Worm (Caenorhabditis elegans) whole organism, young adult: ENCODE measurements around the gene ZC373.2.
A peak's percentile ranks its signal among the peaks of the same experiment; 100 is the strongest.

Experiments used
- B0035.1 ChIP-seq: sonication (generic microtip); optimal IDR thresholded peaks from 2 replicates; lab custom pipeline; 2016; ENCODE audit warnings: missing genetic modification characterization, mild to moderate bottlenecking, missing compliant biosample characterization, missing genotype, missing genetic modification reagents
- B0336.3 ChIP-seq: fragments of 200-800 bp; sonication (Bioruptor generic); IDR thresholded peaks from 2 replicates; pipeline ENCODE4 v1.3.6; 2022; ENCODE audit warnings: missing genetic modification characterization, missing compliant biosample characterization
- F10E7.11 ChIP-seq: sonication (generic microtip); optimal IDR thresholded peaks from 2 replicates; lab custom pipeline; 2017; ENCODE audit warnings: mild to moderate bottlenecking, missing genetic modification characterization, moderate library complexity, missing compliant biosample characterization
- F22D6.2 ChIP-seq: sonication (generic microtip); optimal IDR thresholded peaks from 2 replicates; lab custom pipeline; 2016; ENCODE audit warnings: mild to moderate bottlenecking, missing genetic modification characterization, missing compliant biosample characterization
- F23B12.7 ChIP-seq: sonication (generic microtip); optimal IDR thresholded peaks from 2 replicates; lab custom pipeline; 2017; ENCODE audit warnings: missing genetic modification characterization, mild to moderate bottlenecking, missing compliant biosample characterization, antibody characterized with exemption, moderate library complexity; ENCODE audit not compliant: insufficient read depth
- F37B4.10 ChIP-seq: fragments of 200-800 bp; sonication (Bioruptor generic); IDR thresholded peaks from 2 replicates; pipeline ENCODE4 v1.3.6; 2022; ENCODE audit warnings: missing genetic modification characterization, missing compliant biosample characterization
- F52B5.7 ChIP-seq: sonication (generic microtip); optimal IDR thresholded peaks from 2 replicates; lab custom pipeline; 2016; ENCODE audit warnings: mild to moderate bottlenecking, missing genetic modification characterization, missing compliant biosample characterization
- F55B11.4 ChIP-seq: sonication (generic microtip); optimal IDR thresholded peaks from 2 replicates; lab custom pipeline; 2016; ENCODE audit warnings: missing compliant biosample characterization, missing genetic modification characterization, borderline replicate concordance; ENCODE audit not compliant: insufficient read depth
- T07F8.4 ChIP-seq: sonication (generic microtip); optimal IDR thresholded peaks from 2 replicates; lab custom pipeline; 2016; ENCODE audit warnings: mild to moderate bottlenecking, missing genetic modification characterization, moderate library complexity, missing compliant biosample characterization
- ZK185.1 ChIP-seq: sonication (generic microtip); optimal IDR thresholded peaks from 2 replicates; lab custom pipeline; 2016; ENCODE audit warnings: mild to moderate bottlenecking, missing genetic modification characterization, missing compliant biosample characterization; ENCODE audit not compliant: poor library complexity, severe bottlenecking
- aptf-2 ChIP-seq: fragments of 200-800 bp; sonication (Bioruptor generic); conservative IDR thresholded peaks from 2 replicates; pipeline ENCODE4 v1.3.6; 2022; ENCODE audit warnings: missing genetic modification reagents, missing genetic modification characterization, missing compliant biosample characterization
- aptf-3 ChIP-seq: fragments of 200-800 bp; sonication (Bioruptor generic); IDR thresholded peaks from 2 replicates; pipeline ENCODE4 v1.3.6; 2022; ENCODE audit warnings: missing genetic modification characterization, missing compliant biosample characterization
- atf-7 ChIP-seq: sonication (generic microtip); optimal IDR thresholded peaks from 2 replicates; lab custom pipeline; 2017; ENCODE audit warnings: mild to moderate bottlenecking, missing genetic modification characterization, missing compliant biosample characterization
- attf-5 ChIP-seq: fragments of 200-800 bp; sonication (Bioruptor generic); optimal IDR thresholded peaks from 2 replicates; lab custom pipeline; 2018; ENCODE audit warnings: mild to moderate bottlenecking, missing genetic modification characterization, missing compliant biosample characterization
- bed-2 ChIP-seq: fragments of 200-800 bp; sonication (Bioruptor generic); IDR thresholded peaks from 2 replicates; pipeline ENCODE4 v1.3.6; 2022; ENCODE audit warnings: missing genetic modification reagents, missing genetic modification characterization, missing compliant biosample characterization
- ccch-3 ChIP-seq: fragments of 200-800 bp; sonication (Bioruptor generic); optimal IDR thresholded peaks from 2 replicates; lab custom pipeline; 2018; ENCODE audit warnings: mild to moderate bottlenecking, missing genetic modification characterization, missing compliant biosample characterization
- ceh-91 ChIP-seq: fragments of 200-800 bp; sonication (Bioruptor generic); IDR thresholded peaks from 2 replicates; pipeline ENCODE4 v1.3.6; 2022; ENCODE audit warnings: missing genetic modification reagents, missing genetic modification characterization, missing compliant biosample characterization
- chd-7 ChIP-seq: sonication (generic microtip); optimal IDR thresholded peaks from 2 replicates; lab custom pipeline; 2016; ENCODE audit warnings: mild to moderate bottlenecking, missing genetic modification characterization, moderate library complexity, missing compliant biosample characterization
- egl-18 ChIP-seq: fragments of 200-800 bp; sonication (Bioruptor generic); IDR thresholded peaks from 2 replicates; pipeline ENCODE4 v1.3.6; 2022; ENCODE audit warnings: missing genetic modification reagents, missing genetic modification characterization, missing compliant biosample characterization
- egl-44 ChIP-seq: fragments of 200-800 bp; sonication (Bioruptor generic); IDR thresholded peaks from 2 replicates; pipeline ENCODE4 v1.3.6; 2022; ENCODE audit warnings: missing genetic modification reagents, missing genetic modification characterization, missing compliant biosample characterization
- egrh-3 ChIP-seq: fragments of 200-800 bp; sonication (Bioruptor generic); IDR thresholded peaks from 2 replicates; pipeline ENCODE4 v1.3.6; 2022; ENCODE audit warnings: missing genetic modification reagents, missing genetic modification characterization, missing compliant biosample characterization
- ekl-4 ChIP-seq: fragments of 200-800 bp; sonication (Bioruptor generic); IDR thresholded peaks from 2 replicates; pipeline ENCODE4 v1.3.6; 2022; ENCODE audit warnings: missing genetic modification reagents, missing genetic modification characterization, missing compliant biosample characterization
- ets-4 ChIP-seq: fragments of 200-800 bp; sonication (Bioruptor generic); optimal IDR thresholded peaks from 2 replicates; lab custom pipeline; 2018; ENCODE audit warnings: mild to moderate bottlenecking, missing genetic modification characterization, missing compliant biosample characterization
- hlh-26 ChIP-seq: fragments of 200-800 bp; sonication (Bioruptor generic); conservative IDR thresholded peaks from 2 replicates; pipeline ENCODE4 v1.3.6; 2022; ENCODE audit warnings: missing genetic modification reagents, missing genetic modification characterization, missing compliant biosample characterization
- hsf-1 ChIP-seq: fragments of 200-800 bp; sonication (Bioruptor generic); IDR thresholded peaks from 2 replicates; pipeline ENCODE4 v1.3.6; 2022; ENCODE audit warnings: missing genetic modification reagents, missing genetic modification characterization, missing compliant biosample characterization
- lag-1 ChIP-seq: fragments of 200-800 bp; sonication (Bioruptor generic); IDR thresholded peaks from 2 replicates; pipeline ENCODE4 v1.3.6; 2022; ENCODE audit warnings: missing genetic modification reagents, missing genetic modification characterization, missing compliant biosample characterization
- let-526 ChIP-seq: fragments of 200-800 bp; sonication (Bioruptor generic); IDR thresholded peaks from 2 replicates; pipeline ENCODE4 v1.3.6; 2022; ENCODE audit warnings: missing genetic modification reagents, missing genetic modification characterization, missing compliant biosample characterization
- lin-26 ChIP-seq: fragments of 200-800 bp; sonication (Bioruptor generic); IDR thresholded peaks from 2 replicates; pipeline ENCODE4 v1.3.6; 2022; ENCODE audit warnings: missing genetic modification reagents, missing genetic modification characterization, missing compliant biosample characterization
- lsl-1 ChIP-seq: fragments of 200-800 bp; sonication (Bioruptor generic); optimal IDR thresholded peaks from 2 replicates; lab custom pipeline; 2018; ENCODE audit warnings: mild to moderate bottlenecking, missing genetic modification characterization, moderate library complexity, missing compliant biosample characterization
- madf-8 ChIP-seq: fragments of 200-800 bp; sonication (Bioruptor generic); conservative IDR thresholded peaks from 2 replicates; pipeline ENCODE4 v1.3.6; 2022; ENCODE audit warnings: missing genetic modification reagents, missing genetic modification characterization, missing compliant biosample characterization
- mes-4 ChIP-seq: sonication (generic microtip); optimal IDR thresholded peaks from 2 replicates; lab custom pipeline; 2016; ENCODE audit warnings: missing genotype, missing genetic modification characterization, missing compliant biosample characterization
- mxl-1 ChIP-seq: sonication (generic microtip); optimal IDR thresholded peaks from 2 replicates; lab custom pipeline; 2016; ENCODE audit warnings: missing genetic modification characterization, missing compliant biosample characterization
- nfya-1 ChIP-seq: sonication (generic microtip); optimal IDR thresholded peaks from 2 replicates; lab custom pipeline; 2017; ENCODE audit warnings: antibody characterized with exemption, missing compliant biosample characterization, missing genetic modification characterization, borderline replicate concordance; ENCODE audit not compliant: insufficient read depth
- nfya-2 ChIP-seq: fragments of 200-800 bp; sonication (Bioruptor generic); IDR thresholded peaks from 2 replicates; pipeline ENCODE4 v1.3.6; 2022; ENCODE audit warnings: missing genetic modification reagents, missing genetic modification characterization, missing compliant biosample characterization
- nhr-80 ChIP-seq: sonication (generic microtip); optimal IDR thresholded peaks from 2 replicates; lab custom pipeline; 2016; ENCODE audit warnings: missing genetic modification characterization, missing compliant biosample characterization
- rcor-1 ChIP-seq: fragments of 200-800 bp; sonication (Bioruptor generic); IDR thresholded peaks from 2 replicates; pipeline ENCODE4 v1.3.6; 2022; ENCODE audit warnings: missing genetic modification reagents, missing genetic modification characterization, missing compliant biosample characterization
- repo-1 ChIP-seq: sonication (generic microtip); optimal IDR thresholded peaks from 2 replicates; lab custom pipeline; 2017; ENCODE audit warnings: mild to moderate bottlenecking, missing genetic modification characterization, missing compliant biosample characterization
- sea-2 ChIP-seq: fragments of 200-800 bp; sonication (Bioruptor generic); IDR thresholded peaks from 2 replicates; pipeline ENCODE4 v1.3.6; 2022; ENCODE audit warnings: missing genetic modification characterization, missing compliant biosample characterization
- snpc-3.4 ChIP-seq: sonication (generic microtip); optimal IDR thresholded peaks from 2 replicates; lab custom pipeline; 2017; ENCODE audit warnings: missing genetic modification characterization, mild to moderate bottlenecking, missing compliant biosample characterization, antibody characterized with exemption, moderate library complexity, missing genotype, missing genetic modification reagents
- somi-1 ChIP-seq: fragments of 200-800 bp; sonication (Bioruptor generic); optimal IDR thresholded peaks from 2 replicates; lab custom pipeline; 2018; ENCODE audit warnings: mild to moderate bottlenecking, missing genetic modification characterization, missing compliant biosample characterization
- tbp1 ChIP-seq: fragments of 200-800 bp; sonication (Bioruptor generic); optimal IDR thresholded peaks from 2 replicates; lab custom pipeline; 2018; ENCODE audit warnings: mild to moderate bottlenecking, missing genetic modification characterization, missing compliant biosample characterization
- unc-62 ChIP-seq: fragments of 150-350 bp; optimal IDR thresholded peaks from 2 replicates; lab custom pipeline; 2014; ENCODE audit warnings: missing biosample characterization, missing genetic modification reagents, missing genetic modification characterization
- xnd-1 ChIP-seq: sonication (generic microtip); optimal IDR thresholded peaks from 2 replicates; lab custom pipeline; 2016; ENCODE audit warnings: missing genotype, missing genetic modification reagents, missing genetic modification characterization, missing compliant biosample characterization

Gene ZC373.2

DNA sequence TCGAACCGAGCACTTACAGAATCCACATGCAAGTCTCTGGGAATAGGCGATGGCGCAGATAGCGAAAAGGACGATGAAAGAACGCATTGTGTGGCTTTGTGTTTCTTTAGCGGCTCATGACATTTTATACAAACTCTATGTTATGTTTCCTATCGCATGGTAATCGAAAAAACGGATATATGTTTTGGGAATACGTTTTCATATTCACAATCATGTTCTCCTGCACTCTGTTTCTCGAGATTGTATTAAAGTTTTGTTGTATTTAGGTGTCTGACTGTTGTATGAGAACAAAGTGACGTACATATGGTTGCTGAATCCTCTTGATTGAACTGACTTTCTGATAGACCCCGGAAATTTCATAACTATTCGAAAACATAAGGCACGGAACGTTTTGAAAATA lies at the start of gene ZC373.2:
Gene ZC373.2 (minus strand): TSS at position 101 of the 400 bp plus-strand sequence.
- TF ChIP-seq repo-1 (tag; lab: Kevin White, UChicago) (no peak), F55B11.4 (tag; lab: Kevin White, UChicago) (no peak)

ce11 chrX:10095145-10095544 lies 36.9 kb upstream of the ZC373.2 start, which contains the start of gene flp-2:
TSS of gene flp-2 (minus strand) at chrX:10095245.
- TF ChIP-seq F10E7.11 (tag; lab: Kevin White, UChicago) (no peak), aptf-2 (GFP tag; lab: Robert Waterston, UW) (no peak), F22D6.2 (tag; lab: Kevin White, UChicago) (no peak), mxl-1 (tag; lab: Kevin White, UChicago) (no peak), ets-4 (GFP tag; lab: Kevin White, UChicago) (no peak), atf-7 (no peak), egl-44 (GFP tag; lab: Robert Waterston, UW) (no peak), ceh-91 (GFP tag; lab: Robert Waterston, UW) (no peak), chd-7 (tag; lab: Kevin White, UChicago) (no peak), egl-18 (no peak), ccch-3 (GFP tag; lab: Kevin White, UChicago) (no peak), lin-26 (GFP tag; lab: Robert Waterston, UW) (no peak), attf-5 (GFP tag; lab: Kevin White, UChicago) (no peak)

DNA sequence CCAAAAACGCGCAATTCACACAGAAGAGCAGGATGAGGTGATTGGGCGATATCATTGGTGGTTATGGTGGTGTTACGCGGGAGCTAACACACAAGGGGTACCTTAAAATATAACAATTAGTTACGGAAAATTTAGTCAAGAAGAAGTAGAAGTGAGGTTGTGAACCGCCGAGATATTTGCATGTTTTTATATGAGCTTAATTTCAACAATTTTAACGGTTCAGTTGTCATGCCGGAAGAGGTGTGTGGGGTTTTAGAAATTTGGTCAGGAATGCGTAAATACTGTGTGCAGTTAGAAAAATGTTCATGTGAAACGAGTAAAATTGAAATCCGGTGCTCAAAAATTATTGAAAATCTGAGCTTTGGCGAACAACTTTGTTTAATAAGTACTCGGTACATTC lies 34.6 kb upstream of the ZC373.2 start, which contains the start of gene flp-3:
Gene flp-3 (minus strand): TSS at position 101 of the 400 bp plus-strand sequence.
- TF ChIP-seq let-526 = no peak
- TF ChIP-seq nhr-80 (tag; lab: Kevin White, UChicago) = no peak
- TF ChIP-seq egrh-3 (GFP tag; lab: Robert Waterston, UW) = no peak
- TF ChIP-seq B0035.1 (tag; lab: Kevin White, UChicago) = no peak
- TF ChIP-seq snpc-3.4 = no peak
- no peak for TF ChIP-seq F52B5.7 (tag; lab: Kevin White, UChicago)
- TF ChIP-seq F37B4.10 (GFP tag; lab: Robert Waterston, UW) = no peak
- no peak for TF ChIP-seq bed-2 (GFP tag; lab: Robert Waterston, UW)
- TF ChIP-seq ekl-4 (GFP tag; lab: Robert Waterston, UW) = no peak
- TF ChIP-seq nfya-1 (tag; lab: Kevin White, UChicago) = no peak
- no peak for TF ChIP-seq aptf-3
- no peak for TF ChIP-seq somi-1 (GFP tag; lab: Kevin White, UChicago)

DNA sequence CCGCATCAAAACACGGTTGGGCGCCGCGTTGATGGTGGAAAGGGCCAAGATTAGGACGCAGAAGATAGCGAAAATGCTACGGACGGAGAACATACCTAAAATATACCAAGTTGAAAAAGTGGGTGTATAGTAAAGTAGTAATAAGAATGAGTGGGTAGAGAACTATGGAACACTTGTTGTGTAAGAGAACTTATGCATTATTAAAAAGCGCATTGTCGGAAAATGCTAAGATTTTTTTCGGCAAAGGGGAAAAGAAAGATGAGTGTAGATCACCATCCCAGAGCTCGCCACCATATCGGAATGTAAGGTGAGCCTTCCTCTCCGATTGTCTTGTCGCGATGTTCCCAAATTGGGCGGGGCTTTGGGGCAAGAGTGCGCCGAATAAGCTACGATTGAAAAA lies 29.6 kb upstream of the ZC373.2 start, which contains the start of gene flp-28:
Gene flp-28 (minus strand): TSS at position 101 of the 400 bp plus-strand sequence.
- no peak for TF ChIP-seq hlh-26 (GFP tag; lab: Robert Waterston, UW)
- no peak for TF ChIP-seq unc-62 (GFP tag; lab: Kevin White, UChicago)
- TF ChIP-seq sea-2 (GFP tag; lab: Robert Waterston, UW) = no peak
- no peak for TF ChIP-seq chd-7 (tag; lab: Kevin White, UChicago)
- no peak for TF ChIP-seq hsf-1

ce11 chrX:10085073-10085472 lies 26.8 kb upstream of the ZC373.2 start:
- TF ChIP-seq nfya-1 (tag; lab: Kevin White, UChicago) (no peak), B0336.3 (no peak), F23B12.7 (tag; lab: Kevin White, UChicago) (no peak), mes-4 (tag; lab: Kevin White, UChicago) (no peak), tbp1 (GFP tag; lab: Kevin White, UChicago) (no peak), lag-1 (GFP tag; lab: Robert Waterston, UW) (peak; percentile 58; the same call in 1 of the 2 replicates), F55B11.4 (tag; lab: Kevin White, UChicago) (no peak), rcor-1 (GFP tag; lab: Robert Waterston, UW) (no peak), xnd-1 (tag; lab: Kevin White, UChicago) (no peak), ZK185.1 (tag; lab: Kevin White, UChicago) (no peak), lsl-1 (GFP tag; lab: Kevin White, UChicago) (no peak), nfya-2 (GFP tag; lab: Robert Waterston, UW) (0 out of 2 replicates have a peak, but pooled peaks have one; percentile 58), lin-26 (GFP tag; lab: Robert Waterston, UW) (no peak), T07F8.4 (tag; lab: Kevin White, UChicago) (no peak), madf-8 (GFP tag; lab: Robert Waterston, UW) (no peak)
